Worm (Caenorhabditis elegans) whole organism, young adult: ENCODE measurements around the gene T25E12.6.

Source experiments
- B0336.3 ChIP-seq: fragments of 200-800 bp; sonication (Bioruptor generic); IDR thresholded peaks from 2 replicates; pipeline ENCODE4 v1.3.6; 2022; ENCODE audit warnings: missing genetic modification characterization, missing compliant biosample characterization
- F37B4.10 ChIP-seq: fragments of 200-800 bp; sonication (Bioruptor generic); IDR thresholded peaks from 2 replicates; pipeline ENCODE4 v1.3.6; 2022; ENCODE audit warnings: missing genetic modification characterization, missing compliant biosample characterization
- Y53G8AR.9 ChIP-seq: fragments of 200-800 bp; sonication (Bioruptor generic); conservative IDR thresholded peaks from 2 replicates; pipeline ENCODE4 v1.3.6; 2022; ENCODE audit warnings: missing genetic modification reagents, missing genetic modification characterization, missing compliant biosample characterization
- Y79H2A.3 ChIP-seq: fragments of 200-800 bp; sonication (Bioruptor generic); conservative IDR thresholded peaks from 2 replicates; pipeline ENCODE4 v1.3.6; 2022; ENCODE audit warnings: missing genetic modification reagents, missing genetic modification characterization, missing compliant biosample characterization
- efl-1 ChIP-seq: fragments of 150-350 bp; optimal IDR thresholded peaks from 2 replicates; lab custom pipeline; 2014; ENCODE audit warnings: missing biosample characterization, missing genetic modification reagents, missing genetic modification characterization
- hlh-12 ChIP-seq: sonication (generic microtip); optimal IDR thresholded peaks from 2 replicates; lab custom pipeline; 2016; ENCODE audit warnings: missing genetic modification characterization, missing compliant biosample characterization
- lin-35 ChIP-seq, 3 experiments: fragments of 150-350 bp in 2 of 3; sonication (generic microtip) in 1 of 3; optimal IDR thresholded peaks; 2 replicates each; lab custom pipeline; 2014 to 2018; ENCODE audit warnings: missing biosample characterization in 3 of 3, missing genetic modification characterization in 3 of 3, missing genetic modification reagents in 3 of 3
- madf-8 ChIP-seq: fragments of 200-800 bp; sonication (Bioruptor generic); conservative IDR thresholded peaks from 2 replicates; pipeline ENCODE4 v1.3.6; 2022; ENCODE audit warnings: missing genetic modification reagents, missing genetic modification characterization, missing compliant biosample characterization
- mel-28 ChIP-seq: sonication (generic microtip); optimal IDR thresholded peaks from 2 replicates; lab custom pipeline; 2016; ENCODE audit warnings: borderline replicate concordance, mild to moderate bottlenecking, missing genetic modification characterization, missing compliant biosample characterization
- pha-4 ChIP-seq: fragments of 150-350 bp; sonication (generic microtip); optimal IDR thresholded peaks from 2 replicates; lab custom pipeline; 2014; ENCODE audit warnings: missing biosample characterization, missing genetic modification reagents, missing genetic modification characterization
- rcor-1 ChIP-seq: fragments of 200-800 bp; sonication (Bioruptor generic); IDR thresholded peaks from 2 replicates; pipeline ENCODE4 v1.3.6; 2022; ENCODE audit warnings: missing genetic modification reagents, missing genetic modification characterization, missing compliant biosample characterization
- unc-62 ChIP-seq: fragments of 150-350 bp; optimal IDR thresholded peaks from 2 replicates; lab custom pipeline; 2014; ENCODE audit warnings: missing biosample characterization, missing genetic modification reagents, missing genetic modification characterization

DNA sequence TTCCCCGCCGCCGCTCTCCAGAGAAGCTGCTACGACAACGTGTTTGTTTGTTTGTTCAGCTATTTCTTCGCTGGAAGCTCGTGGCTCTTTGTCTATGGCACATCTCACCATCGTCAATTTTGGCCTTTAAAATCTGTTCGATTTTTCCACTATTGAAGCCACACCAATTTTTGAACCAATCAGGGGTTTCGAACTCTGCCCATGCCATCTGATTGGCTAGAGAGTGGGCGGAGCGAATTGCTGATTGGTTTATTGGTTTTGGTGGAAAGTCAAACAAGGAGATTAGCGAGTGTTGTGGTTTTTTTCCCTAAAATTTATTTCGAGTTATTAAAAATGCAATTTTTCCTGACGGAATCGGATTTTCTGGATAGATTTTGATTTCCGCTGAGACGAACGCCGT, 13.9 kb downstream of the T25E12.6 start:
- TF ChIP-seq pha-4 (tag; lab: Kevin White, UChicago) (no peak), Y53G8AR.9 (GFP tag; lab: Robert Waterston, UW) (no peak), F37B4.10 (GFP tag; lab: Robert Waterston, UW) (no peak), Y79H2A.3 (GFP tag; lab: Robert Waterston, UW) (no peak), unc-62 (no peak), rcor-1 (GFP tag; lab: Robert Waterston, UW) (no peak), efl-1 (no peak), lin-35 (GFP tag; optimal IDR thresholded peaks at IDR 0.05; lab: Kevin White, UChicago) (no peak), madf-8 (GFP tag; lab: Robert Waterston, UW) (no peak), mel-28 (no peak), B0336.3 (no peak), hlh-12 (tag; lab: Kevin White, UChicago) (no peak)
